Worm (Caenorhabditis elegans) whole organism, late embryonic: Measurements from ENCODE around the gene his-5.

Experiments
- C38D4.7 ChIP-seq: fragments of 200-800 bp; sonication (Bioruptor generic); optimal IDR thresholded peaks from 2 replicates; lab custom pipeline; 2018; ENCODE audit warnings: mild to moderate bottlenecking, missing genetic modification characterization, moderate library complexity, missing compliant biosample characterization
- F13H6.1 ChIP-seq: sonication (generic microtip); optimal IDR thresholded peaks from 2 replicates; lab custom pipeline; 2016; ENCODE audit warnings: missing genetic modification characterization, missing compliant biosample characterization
- K09A11.1 ChIP-seq: sonication (generic microtip); optimal IDR thresholded peaks from 2 replicates; lab custom pipeline; 2017; ENCODE audit warnings: antibody characterized with exemption, mild to moderate bottlenecking, missing genetic modification characterization, missing compliant biosample characterization; ENCODE audit not compliant: insufficient read depth
- T23F11.4 ChIP-seq: fragments of 200-800 bp; sonication (Bioruptor generic); optimal IDR thresholded peaks from 2 replicates; lab custom pipeline; 2018; ENCODE audit warnings: mild to moderate bottlenecking, missing genetic modification characterization, missing compliant biosample characterization
- Y22D7AL.16 ChIP-seq: sonication (generic microtip); optimal IDR thresholded peaks from 2 replicates; lab custom pipeline; 2016; ENCODE audit warnings: missing genetic modification characterization, missing compliant biosample characterization
- ama-1 ChIP-seq: fragments of 150-350 bp; optimal IDR thresholded peaks from 2 replicates; lab custom pipeline; 2014
- ceh-18 ChIP-seq: sonication (generic microtip); optimal IDR thresholded peaks from 2 replicates; lab custom pipeline; 2016; ENCODE audit warnings: missing genetic modification characterization, missing compliant biosample characterization
- ceh-19 ChIP-seq: fragments of 200-800 bp; sonication (Bioruptor generic); optimal IDR thresholded peaks from 2 replicates; lab custom pipeline; 2018; ENCODE audit warnings: mild to moderate bottlenecking, missing genetic modification characterization, missing compliant biosample characterization
- ceh-2 ChIP-seq: sonication (generic microtip); optimal IDR thresholded peaks from 2 replicates; lab custom pipeline; 2016; ENCODE audit warnings: missing genotype, missing genetic modification characterization, missing compliant biosample characterization
- ceh-22 ChIP-seq: sonication (generic microtip); optimal IDR thresholded peaks from 2 replicates; lab custom pipeline; 2017; ENCODE audit warnings: missing biosample characterization, missing genetic modification characterization
- ceh-34 ChIP-seq: sonication (generic microtip); optimal IDR thresholded peaks from 2 replicates; lab custom pipeline; 2016; ENCODE audit warnings: mild to moderate bottlenecking, missing genetic modification characterization, missing compliant biosample characterization
- ceh-6 ChIP-seq: fragments of 200-800 bp; sonication (Bioruptor generic); optimal IDR thresholded peaks from 2 replicates; lab custom pipeline; 2018; ENCODE audit warnings: mild to moderate bottlenecking, missing genetic modification characterization, missing compliant biosample characterization
- che-1 ChIP-seq: sonication (generic microtip); optimal IDR thresholded peaks from 2 replicates; lab custom pipeline; 2016; ENCODE audit warnings: mild to moderate bottlenecking, missing genetic modification characterization, missing compliant biosample characterization
- dmd-4 ChIP-seq: sonication (generic microtip); optimal IDR thresholded peaks from 2 replicates; lab custom pipeline; 2016; ENCODE audit warnings: borderline replicate concordance, missing genetic modification characterization, missing compliant biosample characterization
- ets-4 ChIP-seq: sonication (generic microtip); optimal IDR thresholded peaks from 2 replicates; lab custom pipeline; 2016; ENCODE audit warnings: missing genetic modification characterization, missing compliant biosample characterization
- eyg-1 ChIP-seq: sonication (generic microtip); optimal IDR thresholded peaks from 2 replicates; lab custom pipeline; 2016; ENCODE audit warnings: missing genotype, missing genetic modification characterization, missing compliant biosample characterization
- fax-1 ChIP-seq: sonication (generic microtip); optimal IDR thresholded peaks from 2 replicates; lab custom pipeline; 2016; ENCODE audit warnings: missing genotype, missing genetic modification characterization, missing compliant biosample characterization
- fkh-10 ChIP-seq: fragments of 150-350 bp; optimal IDR thresholded peaks from 2 replicates; lab custom pipeline; 2014; ENCODE audit warnings: missing biosample characterization, missing genetic modification reagents, missing genetic modification characterization
- gmeb-2 ChIP-seq: sonication (generic microtip); optimal IDR thresholded peaks from 2 replicates; lab custom pipeline; 2016; ENCODE audit warnings: missing genetic modification characterization, inconsistent platforms, missing compliant biosample characterization
- hlh-15 ChIP-seq: sonication (generic microtip); optimal IDR thresholded peaks from 2 replicates; lab custom pipeline; 2016; ENCODE audit warnings: missing genetic modification characterization, missing compliant biosample characterization
- hlh-6 ChIP-seq: sonication (generic microtip); optimal IDR thresholded peaks from 2 replicates; lab custom pipeline; 2016; ENCODE audit warnings: missing genotype, missing genetic modification characterization, missing compliant biosample characterization
- lim-6 ChIP-seq: sonication (generic microtip); optimal IDR thresholded peaks from 2 replicates; lab custom pipeline; 2016; ENCODE audit warnings: missing genetic modification characterization, missing compliant biosample characterization
- lin-11 ChIP-seq: fragments of 200-800 bp; sonication (Bioruptor generic); optimal IDR thresholded peaks from 2 replicates; lab custom pipeline; 2018; ENCODE audit warnings: mild to moderate bottlenecking, missing genetic modification characterization, missing compliant biosample characterization
- mec-3 ChIP-seq: sonication (generic microtip); optimal IDR thresholded peaks from 2 replicates; lab custom pipeline; 2016; ENCODE audit warnings: borderline replicate concordance, missing genetic modification characterization, missing compliant biosample characterization
- nfya-1 ChIP-seq: sonication (generic microtip); optimal IDR thresholded peaks from 2 replicates; lab custom pipeline; 2017; ENCODE audit warnings: missing genetic modification characterization, mild to moderate bottlenecking, missing compliant biosample characterization, antibody characterized with exemption, moderate library complexity
- nhr-232 ChIP-seq: sonication (generic microtip); optimal IDR thresholded peaks from 2 replicates; lab custom pipeline; 2016; ENCODE audit warnings: missing genetic modification characterization, missing compliant biosample characterization
- pag-3 ChIP-seq: sonication (generic microtip); optimal IDR thresholded peaks from 2 replicates; lab custom pipeline; 2016; ENCODE audit warnings: missing compliant biosample characterization, missing genetic modification characterization, borderline replicate concordance
- pat-9 ChIP-seq: fragments of 200-800 bp; sonication (Bioruptor generic); optimal IDR thresholded peaks from 2 replicates; lab custom pipeline; 2018; ENCODE audit warnings: mild to moderate bottlenecking, missing genetic modification characterization, moderate library complexity, missing compliant biosample characterization
- pha-2 ChIP-seq: sonication (generic microtip); optimal IDR thresholded peaks from 2 replicates; lab custom pipeline; 2017; ENCODE audit warnings: mild to moderate bottlenecking, missing genetic modification characterization, missing compliant biosample characterization
- pha-4 ChIP-seq: fragments of 150-350 bp; optimal IDR thresholded peaks from 2 replicates; lab custom pipeline; 2018; ENCODE audit warnings: missing biosample characterization, missing genetic modification reagents, missing genetic modification characterization
- ref-2 ChIP-seq: sonication (generic microtip); optimal IDR thresholded peaks from 2 replicates; lab custom pipeline; 2016; ENCODE audit warnings: missing genetic modification characterization, missing compliant biosample characterization
- rnt-1 ChIP-seq: sonication (generic microtip); optimal IDR thresholded peaks from 2 replicates; lab custom pipeline; 2016; ENCODE audit warnings: missing genetic modification characterization, missing compliant biosample characterization
- sox-2 ChIP-seq: fragments of 200-800 bp; sonication (Bioruptor generic); IDR thresholded peaks from 2 replicates; pipeline ENCODE4 v1.3.6; 2022; ENCODE audit warnings: missing genetic modification reagents, missing genetic modification characterization, missing compliant biosample characterization
- sox-4 ChIP-seq: sonication (generic microtip); optimal IDR thresholded peaks from 2 replicates; lab custom pipeline; 2017; ENCODE audit warnings: mild to moderate bottlenecking, missing genetic modification characterization, inconsistent platforms, missing compliant biosample characterization
- syd-9 ChIP-seq: sonication (generic microtip); optimal IDR thresholded peaks from 2 replicates; lab custom pipeline; 2016; ENCODE audit warnings: mild to moderate bottlenecking, missing genetic modification characterization, moderate library complexity, missing compliant biosample characterization
- tbx-2 ChIP-seq: sonication (generic microtip); optimal IDR thresholded peaks from 2 replicates; lab custom pipeline; 2016; ENCODE audit warnings: missing genetic modification characterization, missing compliant biosample characterization
- tbx-7 ChIP-seq: sonication (generic microtip); optimal IDR thresholded peaks from 2 replicates; lab custom pipeline; 2016; ENCODE audit warnings: missing genotype, missing genetic modification characterization, missing compliant biosample characterization
- ztf-16 ChIP-seq: sonication (generic microtip); optimal IDR thresholded peaks from 2 replicates; lab custom pipeline; 2017; ENCODE audit warnings: missing genetic modification characterization, missing compliant biosample characterization

The his-5 gene

ce11 chrV:8517711-8518110 lies 17.3 kb upstream of the his-5 start:
- TF ChIP-seq ref-2 (tag; lab: Kevin White, UChicago) (no peak), mec-3 (tag; lab: Kevin White, UChicago) (no peak), fax-1 (tag; lab: Kevin White, UChicago) (no peak), nhr-232 (tag; lab: Kevin White, UChicago) (no peak), fkh-10 (GFP tag; lab: Kevin White, UChicago) (no peak), hlh-15 (tag; lab: Kevin White, UChicago) (no peak), ceh-2 (tag; lab: Kevin White, UChicago) (no peak), pha-4 (no peak), ets-4 (tag; lab: Kevin White, UChicago) (no peak), tbx-2 (tag; lab: Kevin White, UChicago) (no peak), lin-11 (no peak), eyg-1 (no peak), ceh-19 (no peak)

ce11 chrV:8518283-8518682 lies 16.7 kb upstream of the his-5 start:
- no peak for TF ChIP-seq rnt-1 (tag; lab: Kevin White, UChicago)
- no peak for TF ChIP-seq sox-4
- no peak for TF ChIP-seq dmd-4 (tag; lab: Kevin White, UChicago)
- no peak for TF ChIP-seq ceh-6 (GFP tag; lab: Kevin White, UChicago)
- TF ChIP-seq che-1 (tag; lab: Kevin White, UChicago): no peak
- TF ChIP-seq F13H6.1 (tag; lab: Kevin White, UChicago): no peak
- TF ChIP-seq ceh-2 (tag; lab: Kevin White, UChicago): no peak
- TF ChIP-seq pat-9 (tag; lab: Kevin White, UChicago): no peak
- no peak for TF ChIP-seq lim-6 (tag; lab: Kevin White, UChicago)
- no peak for TF ChIP-seq T23F11.4 (GFP tag; lab: Kevin White, UChicago)

- TF ChIP-seq ama-1 (lab: Kevin White, UChicago) (no peak), syd-9 (tag; lab: Kevin White, UChicago) (no peak), Y22D7AL.16 (tag; lab: Kevin White, UChicago) (no peak), sox-2 (GFP tag; lab: Robert Waterston, UW) (peak; percentile 12; the same call in 1 of the 2 replicates), ceh-18 (tag; lab: Kevin White, UChicago) (no peak)
Measured at ce11 chrV:8518822-8519392, 16.1 kb upstream of the his-5 start, which contains the start of gene F45F2.10. F45F2.10 (minus strand) TSS chrV:8518872.

ce11 chrV:8520846-8521553 lies 14.0 kb upstream of the his-5 start, which contains the start of the genes F45F2.11 and otpl-7:
F45F2.11 (minus strand) TSS chrV:8520896.
otpl-7 (plus strand) TSS chrV:8521503.
- TF ChIP-seq pha-2 (no peak), K09A11.1 (no peak), T23F11.4 (GFP tag; lab: Kevin White, UChicago) (no peak), gmeb-2 (tag; lab: Kevin White, UChicago) (no peak), hlh-6 (no peak), ztf-16 (no peak), tbx-7 (tag; lab: Kevin White, UChicago) (no peak), eyg-1 (no peak), nhr-232 (tag; lab: Kevin White, UChicago) (no peak), ceh-22 (tag; lab: Kevin White, UChicago) (no peak), C38D4.7 (GFP tag; lab: Kevin White, UChicago) (no peak), pag-3 (tag; lab: Kevin White, UChicago) (no peak), che-1 (tag; lab: Kevin White, UChicago) (no peak), lin-11 (no peak), ceh-34 (no peak), nfya-1 (no peak)
